Fruit fly (Drosophila melanogaster) whole organism, adult: ENCODE results near the gene VGlut.

Experiments used
- CG11617 ChIP-seq: fragments of 200-800 bp; sonication (Bioruptor generic); optimal IDR thresholded peaks from 2 replicates; lab custom pipeline; 2017; ENCODE audit warnings: mild to moderate bottlenecking, missing biosample characterization, missing genetic modification reagents, missing genetic modification characterization
- CG12768 ChIP-seq: fragments of 200-800 bp; sonication (Bioruptor generic); optimal IDR thresholded peaks from 2 replicates; lab custom pipeline; 2017; ENCODE audit warnings: missing biosample characterization, missing genetic modification characterization, mild to moderate bottlenecking, moderate library complexity, missing genetic modification reagents
- CG14711 ChIP-seq: fragments of 200-800 bp; sonication (Bioruptor generic); optimal IDR thresholded peaks from 2 replicates; lab custom pipeline; 2018; ENCODE audit warnings: missing biosample characterization, mild to moderate bottlenecking, missing genetic modification characterization, moderate library complexity
- CG1620 ChIP-seq: fragments of 200-800 bp; sonication (Bioruptor generic); optimal IDR thresholded peaks from 2 replicates; lab custom pipeline; 2016; ENCODE audit warnings: missing biosample characterization, missing genetic modification characterization
- CG33017 ChIP-seq: fragments of 200-800 bp; sonication (Bioruptor generic); optimal IDR thresholded peaks from 2 replicates; lab custom pipeline; 2018; ENCODE audit warnings: missing biosample characterization, mild to moderate bottlenecking, missing genetic modification characterization, moderate library complexity
- CG5204 ChIP-seq: fragments of 200-800 bp; sonication (Bioruptor generic); optimal IDR thresholded peaks from 2 replicates; lab custom pipeline; 2016; ENCODE audit warnings: missing biosample characterization, missing genetic modification characterization
- CG7045 ChIP-seq: fragments of 200-800 bp; sonication (Bioruptor generic); optimal IDR thresholded peaks from 2 replicates; lab custom pipeline; 2017; ENCODE audit warnings: missing biosample characterization, mild to moderate bottlenecking, missing genetic modification characterization
- CG7101 ChIP-seq: fragments of 200-800 bp; sonication (Bioruptor generic); optimal IDR thresholded peaks from 2 replicates; lab custom pipeline; 2018; ENCODE audit warnings: missing biosample characterization, mild to moderate bottlenecking, missing genetic modification characterization, moderate library complexity
- Clk ChIP-seq: fragments of 200-800 bp; sonication (Bioruptor generic); optimal IDR thresholded peaks from 2 replicates; lab custom pipeline; 2017; ENCODE audit warnings: missing biosample characterization, missing genetic modification characterization
- Crg-1 ChIP-seq: fragments of 200-800 bp; sonication (Bioruptor generic); optimal IDR thresholded peaks from 2 replicates; lab custom pipeline; 2016; ENCODE audit warnings: missing biosample characterization, missing genetic modification characterization
- Hr96 ChIP-seq: fragments of 200-800 bp; sonication (Bioruptor generic); optimal IDR thresholded peaks from 2 replicates; lab custom pipeline; 2016; ENCODE audit warnings: missing biosample characterization, missing genetic modification characterization
- Mnt ChIP-seq: fragments of 200-800 bp; sonication (Bioruptor generic); optimal IDR thresholded peaks from 2 replicates; lab custom pipeline; 2016; ENCODE audit warnings: missing biosample characterization, mild to moderate bottlenecking, missing genetic modification characterization
- bab1 ChIP-seq: fragments of 200-800 bp; sonication (Bioruptor generic); optimal IDR thresholded peaks from 3 replicates; lab custom pipeline; 2019; ENCODE audit warnings: missing biosample characterization, mild to moderate bottlenecking, missing genetic modification characterization, moderate library complexity
- cic ChIP-seq: fragments of 200-800 bp; sonication (Bioruptor generic); optimal IDR thresholded peaks from 2 replicates; lab custom pipeline; 2017; ENCODE audit warnings: missing biosample characterization, mild to moderate bottlenecking, missing genetic modification characterization, moderate library complexity
- cnc ChIP-seq, 2 experiments: fragments of >200 bp; optimal IDR thresholded peaks; 2 replicates each; lab custom pipeline; 2017
- kay ChIP-seq: fragments of 200-800 bp; sonication (Bioruptor generic); peaks from one replicate; lab custom pipeline; 2016; ENCODE audit warnings: missing biosample characterization, missing genetic modification characterization, borderline replicate concordance
- ovo ChIP-seq: fragments of 200-800 bp; sonication (Bioruptor generic); optimal IDR thresholded peaks from 2 replicates; lab custom pipeline; 2016; ENCODE audit warnings: missing biosample characterization, missing genetic modification characterization
- pad ChIP-seq: fragments of 200-800 bp; sonication (Bioruptor generic); optimal IDR thresholded peaks from 3 replicates; lab custom pipeline; 2017; ENCODE audit warnings: missing biosample characterization, missing genetic modification characterization, mild to moderate bottlenecking, moderate library complexity, missing genetic modification reagents
- tj ChIP-seq: fragments of 200-800 bp; sonication (Bioruptor generic); optimal IDR thresholded peaks from 3 replicates; lab custom pipeline; 2017; ENCODE audit warnings: missing biosample characterization, mild to moderate bottlenecking, missing genetic modification characterization, moderate library complexity
- toe ChIP-seq: fragments of 200-800 bp; sonication (Bioruptor generic); optimal IDR thresholded peaks from 2 replicates; lab custom pipeline; 2016; ENCODE audit warnings: missing biosample characterization, missing genetic modification characterization

VGlut gene

DNA sequence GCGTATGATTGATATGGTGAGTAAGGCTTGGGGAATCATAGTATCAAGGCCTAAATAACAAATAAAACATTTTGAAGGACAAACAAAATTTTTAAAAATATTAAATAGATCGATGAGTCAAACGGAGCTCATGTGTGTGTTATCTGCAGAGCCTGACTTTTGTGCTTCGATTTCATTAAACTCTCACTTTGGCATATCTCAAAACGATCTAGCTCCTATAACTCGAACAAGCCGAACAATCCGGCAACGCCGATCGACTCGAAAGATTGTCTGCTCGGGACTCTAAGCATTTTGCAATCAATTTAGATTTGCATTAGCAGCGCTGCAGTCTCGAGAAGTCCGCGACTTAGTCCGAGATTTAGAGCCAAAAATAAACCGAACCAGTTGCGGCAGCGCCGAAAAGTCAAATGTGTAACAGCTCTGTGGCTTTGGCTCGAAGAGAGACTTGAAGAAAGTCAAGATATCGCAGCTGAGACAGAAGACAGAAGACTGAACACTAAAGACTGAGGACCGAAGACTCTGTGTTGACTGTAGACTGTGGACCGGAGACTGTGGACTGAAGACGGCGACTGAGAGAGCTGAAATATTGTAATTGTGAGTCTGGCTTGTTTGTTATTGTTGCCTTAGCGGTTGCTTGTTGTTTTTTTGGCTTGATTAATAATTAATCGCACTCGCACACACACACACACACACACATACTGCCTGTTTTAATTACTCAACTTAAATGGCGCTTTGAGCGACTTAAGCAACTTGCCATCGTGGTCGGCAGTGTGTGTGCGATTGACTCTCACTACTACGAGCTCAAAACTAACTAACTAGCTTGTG is 27.5 kb downstream of the VGlut start:
- TF ChIP-seq CG33017 (tag; lab: Kevin White, UChicago) (no peak), cic (peak; percentile 7), Mnt (GFP tag; lab: Kevin White, UChicago) (no peak), CG12768 (GFP tag; lab: Kevin White, UChicago) (peak; percentile 43), tj (no peak)

- TF ChIP-seq Crg-1 (GFP tag; lab: Kevin White, UChicago) (no peak), CG33017 (tag; lab: Kevin White, UChicago) (no peak), tj (no peak), CG12768 (GFP tag; lab: Kevin White, UChicago) (no peak), kay (GFP tag; lab: Kevin White, UChicago) (no peak), CG7045 (GFP tag; lab: Kevin White, UChicago) (no peak), Mnt (GFP tag; lab: Kevin White, UChicago) (no peak), CG7101 (tag; lab: Kevin White, UChicago) (no peak), CG14711 (tag; lab: Kevin White, UChicago) (no peak), ovo (GFP tag; lab: Kevin White, UChicago) (no peak), toe (GFP tag; lab: Kevin White, UChicago) (no peak), CG5204 (GFP tag; lab: Kevin White, UChicago) (no peak), CG11617 (GFP tag; lab: Kevin White, UChicago) (no peak)
Measured at dm6 chr2L:2428209-2428488, 28.1 kb downstream of the VGlut start, which contains the start of gene dpp. Gene dpp, plus strand, starts transcription at chr2L:2428372.

DNA sequence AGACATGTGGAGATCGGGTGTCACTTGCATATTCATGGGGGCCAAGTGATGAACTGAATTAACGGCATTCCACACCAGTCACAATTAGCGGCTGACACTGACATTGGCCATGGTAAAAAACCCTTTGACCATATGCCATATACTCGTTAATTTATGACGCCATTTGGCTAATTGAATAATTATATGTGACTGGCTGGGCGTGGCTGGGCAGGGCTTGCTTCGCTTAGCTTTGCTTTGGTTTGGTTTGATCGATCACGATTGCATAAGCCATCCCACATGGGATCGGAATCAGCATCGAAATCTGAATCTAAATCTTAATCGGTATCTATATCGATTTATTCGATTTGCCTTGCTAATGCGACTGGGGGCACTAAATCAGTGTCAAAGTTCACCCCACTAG is 29.5 kb downstream of the VGlut start:
- TF ChIP-seq CG5204 (GFP tag; lab: Kevin White, UChicago) (no peak), kay (GFP tag; lab: Kevin White, UChicago) (peak; percentile 52)

- TF ChIP-seq tj (no peak), CG7045 (GFP tag; lab: Kevin White, UChicago) (no peak), pad (no peak), CG7101 (tag; lab: Kevin White, UChicago) (no peak), CG1620 (no peak), CG5204 (GFP tag; lab: Kevin White, UChicago) (no peak), kay (GFP tag; lab: Kevin White, UChicago) (no peak), cic (no peak), CG33017 (tag; lab: Kevin White, UChicago) (no peak), CG12768 (GFP tag; lab: Kevin White, UChicago) (no peak), CG14711 (tag; lab: Kevin White, UChicago) (no peak), Mnt (GFP tag; lab: Kevin White, UChicago) (no peak), Clk (GFP tag; lab: Kevin White, UChicago) (no peak), cnc (optimal IDR thresholded peaks at IDR 0.05; lab: Kevin White, UChicago) (no peak)
Measured at dm6 chr2L:2430251-2430650, 30.2 kb downstream of the VGlut start.

- no peak for TF ChIP-seq CG12768 (GFP tag; lab: Kevin White, UChicago)
- no peak for TF ChIP-seq CG7045 (GFP tag; lab: Kevin White, UChicago)
- TF ChIP-seq Hr96: no peak
- TF ChIP-seq Crg-1 (GFP tag; lab: Kevin White, UChicago): no peak
- TF ChIP-seq Clk (GFP tag; lab: Kevin White, UChicago): no peak
- TF ChIP-seq cic: no peak
- no peak for TF ChIP-seq pad
- TF ChIP-seq CG5204 (GFP tag; lab: Kevin White, UChicago): no peak
- TF ChIP-seq CG14711 (tag; lab: Kevin White, UChicago): no peak
- no peak for TF ChIP-seq CG1620
- no peak for TF ChIP-seq toe (GFP tag; lab: Kevin White, UChicago)
- TF ChIP-seq Mnt (GFP tag; lab: Kevin White, UChicago): no peak
Measured at dm6 chr2L:2432809-2433493, 32.9 kb downstream of the VGlut start.

DNA sequence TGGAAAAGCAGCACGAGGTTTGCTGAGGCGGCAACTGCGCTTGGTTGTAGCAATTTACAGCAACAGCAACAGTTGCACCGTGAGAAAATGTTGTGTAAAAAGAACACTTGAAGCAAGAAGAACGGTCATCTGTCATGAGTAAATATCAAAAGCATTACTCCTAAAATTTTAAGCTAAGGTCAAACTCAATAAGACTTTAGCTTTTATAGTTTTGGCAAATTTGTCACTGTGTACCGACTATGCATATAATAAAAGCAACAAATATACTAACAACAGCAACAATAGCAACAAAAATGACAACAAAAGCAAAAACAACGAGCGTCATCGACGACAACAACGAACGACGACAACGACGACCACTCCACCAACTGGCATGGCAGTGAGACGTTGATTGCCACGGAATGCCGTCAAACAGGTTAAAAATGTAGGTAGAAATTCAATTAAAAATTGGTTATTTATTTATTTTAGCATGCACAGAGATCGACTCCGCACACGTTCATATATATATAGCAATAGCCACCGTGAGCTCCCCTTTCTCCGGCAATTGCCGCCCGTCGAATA is 33.5 kb downstream of the VGlut start:
- TF ChIP-seq CG33017 (tag; lab: Kevin White, UChicago): peak; percentile 72
- peak; percentile 55 for TF ChIP-seq Hr96
- TF ChIP-seq ovo (GFP tag; lab: Kevin White, UChicago): no peak
- peak; percentile 60 for TF ChIP-seq CG7101 (tag; lab: Kevin White, UChicago)
- no peak for TF ChIP-seq Mnt (GFP tag; lab: Kevin White, UChicago)
- no peak for TF ChIP-seq CG11617 (GFP tag; lab: Kevin White, UChicago)
- TF ChIP-seq CG5204 (GFP tag; lab: Kevin White, UChicago): peak; percentile 72
- peak; percentile 20 for TF ChIP-seq Clk (GFP tag; lab: Kevin White, UChicago)
- no peak for TF ChIP-seq Crg-1 (GFP tag; lab: Kevin White, UChicago)
- TF ChIP-seq pad: no peak
- no peak for TF ChIP-seq bab1 (GFP tag; lab: Kevin White, UChicago)
- TF ChIP-seq tj: peak; percentile 10
- peak; percentile 48 for TF ChIP-seq toe (GFP tag; lab: Kevin White, UChicago)
- TF ChIP-seq kay (GFP tag; lab: Kevin White, UChicago): peak; percentile 45
- TF ChIP-seq CG7045 (GFP tag; lab: Kevin White, UChicago): peak; percentile 74
- TF ChIP-seq CG1620: no peak
- peak; percentile 57 for TF ChIP-seq CG12768 (GFP tag; lab: Kevin White, UChicago)
- no peak for TF ChIP-seq cnc (optimal IDR thresholded peaks at IDR 0.05; lab: Kevin White, UChicago)
- no peak for TF ChIP-seq cic
- TF ChIP-seq CG14711 (tag; lab: Kevin White, UChicago): peak; percentile 42
